Worm (Caenorhabditis elegans) whole organism, L2 larva: ENCODE results near the gene fbxa-219.

Source experiments
- F13H6.1 ChIP-seq: sonication (generic microtip); optimal IDR thresholded peaks from 2 replicates; lab custom pipeline; 2016; ENCODE audit warnings: missing genetic modification characterization, missing compliant biosample characterization
- R02D3.7 ChIP-seq: fragments of 150-350 bp; optimal IDR thresholded peaks from 2 replicates; lab custom pipeline; 2014; ENCODE audit warnings: missing biosample characterization, missing genetic modification characterization
- Y55F3AM.14 ChIP-seq: fragments of 200-800 bp; sonication (Bioruptor generic); optimal IDR thresholded peaks from 2 replicates; lab custom pipeline; 2018; ENCODE audit warnings: mild to moderate bottlenecking, missing genetic modification characterization, missing compliant biosample characterization
- ZK546.5 ChIP-seq: sonication (generic microtip); optimal IDR thresholded peaks from 2 replicates; lab custom pipeline; 2017; ENCODE audit warnings: missing biosample characterization, missing genetic modification characterization
- alr-1 ChIP-seq: fragments of 150-350 bp; optimal IDR thresholded peaks from 2 replicates; lab custom pipeline; 2014; ENCODE audit warnings: missing biosample characterization, missing genetic modification characterization
- aly-2 ChIP-seq: fragments of 150-350 bp; optimal IDR thresholded peaks from 2 replicates; lab custom pipeline; 2014; ENCODE audit warnings: missing biosample characterization, missing genetic modification characterization
- ama-1 ChIP-seq: fragments of 150-350 bp; optimal IDR thresholded peaks from 2 replicates; lab custom pipeline; 2018; ENCODE audit warnings: inconsistent platforms
- blmp-1 ChIP-seq: sonication (generic microtip); optimal IDR thresholded peaks from 2 replicates; lab custom pipeline; 2017; ENCODE audit warnings: missing genetic modification characterization, mild to moderate bottlenecking, missing compliant biosample characterization, antibody characterized with exemption, moderate library complexity; ENCODE audit not compliant: insufficient read depth
- ceh-16 ChIP-seq: fragments of 150-350 bp; optimal IDR thresholded peaks from 2 replicates; lab custom pipeline; 2014; ENCODE audit warnings: missing biosample characterization, missing genetic modification characterization
- ceh-82 ChIP-seq: fragments of 150-350 bp; optimal IDR thresholded peaks from 2 replicates; lab custom pipeline; 2014; ENCODE audit warnings: missing biosample characterization, missing genetic modification characterization
- crh-2 ChIP-seq: sonication (generic microtip); optimal IDR thresholded peaks from 2 replicates; lab custom pipeline; 2017; ENCODE audit warnings: missing biosample characterization, missing genetic modification characterization
- dmd-4 ChIP-seq: sonication (generic microtip); optimal IDR thresholded peaks from 2 replicates; lab custom pipeline; 2017; ENCODE audit warnings: missing biosample characterization, missing genetic modification characterization
- egl-27 ChIP-seq: sonication (generic microtip); optimal IDR thresholded peaks from 3 replicates; lab custom pipeline; 2017; ENCODE audit warnings: missing biosample characterization, missing genetic modification reagents, missing genetic modification characterization
- elt-3 ChIP-seq: sonication (generic microtip); optimal IDR thresholded peaks from 2 replicates; lab custom pipeline; 2017; ENCODE audit warnings: missing biosample characterization, missing genetic modification characterization
- fos-1 ChIP-seq: fragments of 150-350 bp; optimal IDR thresholded peaks from 2 replicates; lab custom pipeline; 2014; ENCODE audit warnings: missing biosample characterization, missing genetic modification characterization
- gmeb-1 ChIP-seq: fragments of 150-350 bp; optimal IDR thresholded peaks from 2 replicates; lab custom pipeline; 2014; ENCODE audit warnings: missing biosample characterization, missing genetic modification characterization
- lin-13 ChIP-seq: fragments of 150-350 bp; optimal IDR thresholded peaks from 2 replicates; lab custom pipeline; 2014; ENCODE audit warnings: missing biosample characterization, missing genetic modification reagents, missing genetic modification characterization
- lin-39 ChIP-seq: fragments of 150-350 bp; optimal IDR thresholded peaks from 2 replicates; lab custom pipeline; 2014; ENCODE audit warnings: missing biosample characterization, missing genetic modification reagents, missing genetic modification characterization
- mab-5 ChIP-seq: fragments of 150-350 bp; optimal IDR thresholded peaks from 2 replicates; lab custom pipeline; 2014; ENCODE audit warnings: missing biosample characterization, missing genetic modification characterization
- mbf-1 ChIP-seq: sonication (generic microtip); optimal IDR thresholded peaks from 2 replicates; lab custom pipeline; 2017; ENCODE audit warnings: missing biosample characterization, missing genetic modification characterization
- mdl-1 ChIP-seq, 2 experiments: fragments of 150-350 bp in 1 of 2; sonication (generic microtip) in 1 of 2; optimal IDR thresholded peaks; 2 replicates each; lab custom pipeline; 2017; ENCODE audit warnings: missing biosample characterization in 2 of 2, missing genetic modification characterization in 2 of 2
- nhr-12 ChIP-seq: fragments of 150-350 bp; optimal IDR thresholded peaks from 2 replicates; lab custom pipeline; 2014; ENCODE audit warnings: missing biosample characterization, missing genetic modification characterization
- nhr-129 ChIP-seq: fragments of 150-350 bp; optimal IDR thresholded peaks from 2 replicates; lab custom pipeline; 2014; ENCODE audit warnings: missing biosample characterization, missing genetic modification characterization
- nhr-21 ChIP-seq: fragments of 150-350 bp; optimal IDR thresholded peaks from 2 replicates; lab custom pipeline; 2014; ENCODE audit warnings: missing biosample characterization, missing genetic modification characterization
- nhr-23 ChIP-seq: fragments of 150-350 bp; optimal IDR thresholded peaks from 2 replicates; lab custom pipeline; 2014; ENCODE audit warnings: missing biosample characterization, missing genetic modification reagents, missing genetic modification characterization
- nhr-6 ChIP-seq: fragments of 150-350 bp; optimal IDR thresholded peaks from 2 replicates; lab custom pipeline; 2014; ENCODE audit warnings: missing biosample characterization, missing genetic modification characterization
- sem-4 ChIP-seq: fragments of 150-350 bp; optimal IDR thresholded peaks from 2 replicates; lab custom pipeline; 2014; ENCODE audit warnings: missing biosample characterization, missing genetic modification reagents, missing genetic modification characterization
- sma-3 ChIP-seq: sonication (generic microtip); optimal IDR thresholded peaks from 2 replicates; lab custom pipeline; 2016; ENCODE audit warnings: missing genetic modification reagents, missing genetic modification characterization, missing compliant biosample characterization
- sma-9 ChIP-seq, 2 experiments: fragments of 150-350 bp in 1 of 2; sonication (generic microtip) in 1 of 2; optimal IDR thresholded peaks; 2 replicates each; lab custom pipeline; 2014 to 2016; ENCODE audit warnings: missing genetic modification characterization in 2 of 2, mild to moderate bottlenecking in 1 of 2, missing biosample characterization in 1 of 2, missing compliant biosample characterization in 1 of 2, missing genetic modification reagents in 1 of 2, moderate library complexity in 1 of 2
- snpc-4 ChIP-seq: fragments of 150-350 bp; optimal IDR thresholded peaks from 2 replicates; lab custom pipeline; 2014; ENCODE audit warnings: missing biosample characterization, missing genetic modification characterization
- unc-55 ChIP-seq: fragments of 150-350 bp; sonication (generic microtip); optimal IDR thresholded peaks from 3 replicates; lab custom pipeline; 2014; ENCODE audit warnings: missing biosample characterization, missing genetic modification reagents, missing genetic modification characterization
- ztf-1 ChIP-seq: fragments of 200-800 bp; sonication (Bioruptor generic); conservative IDR thresholded peaks from 2 replicates; pipeline ENCODE4 v1.3.6; 2022; ENCODE audit warnings: missing genetic modification characterization, missing compliant biosample characterization
- ztf-4 ChIP-seq: fragments of 150-350 bp; optimal IDR thresholded peaks from 2 replicates; lab custom pipeline; 2014; ENCODE audit warnings: missing biosample characterization, missing genetic modification characterization

The fbxa-219 gene

DNA sequence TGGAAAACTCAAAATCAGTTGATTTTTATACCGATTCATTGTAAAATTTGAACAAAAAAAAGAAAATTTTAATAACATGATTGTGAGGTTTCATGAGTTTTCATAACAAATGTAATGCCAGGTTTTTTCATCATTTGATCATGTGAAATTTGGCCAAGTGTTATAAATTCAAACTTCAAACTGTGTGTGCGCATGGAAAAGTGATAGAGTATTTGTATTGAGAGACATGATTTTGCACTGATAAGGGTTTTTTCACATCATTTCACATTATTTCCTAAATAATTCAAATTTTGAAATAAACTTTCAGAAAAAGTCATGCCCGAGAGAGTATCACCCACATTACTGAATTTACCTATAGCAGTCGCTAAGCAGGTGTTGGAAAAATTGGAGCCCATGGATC lies at the start of gene fbxa-219:
TSS of gene fbxa-219 (plus strand) at position 277 of the 400 bp plus-strand sequence.
- no peak for TF ChIP-seq R02D3.7 (tag; lab: Kevin White, UChicago)
- TF ChIP-seq crh-2 (tag; lab: Kevin White, UChicago) = peak; percentile 7
- peak; percentile 13 for TF ChIP-seq fos-1 (tag; lab: Kevin White, UChicago)

DNA sequence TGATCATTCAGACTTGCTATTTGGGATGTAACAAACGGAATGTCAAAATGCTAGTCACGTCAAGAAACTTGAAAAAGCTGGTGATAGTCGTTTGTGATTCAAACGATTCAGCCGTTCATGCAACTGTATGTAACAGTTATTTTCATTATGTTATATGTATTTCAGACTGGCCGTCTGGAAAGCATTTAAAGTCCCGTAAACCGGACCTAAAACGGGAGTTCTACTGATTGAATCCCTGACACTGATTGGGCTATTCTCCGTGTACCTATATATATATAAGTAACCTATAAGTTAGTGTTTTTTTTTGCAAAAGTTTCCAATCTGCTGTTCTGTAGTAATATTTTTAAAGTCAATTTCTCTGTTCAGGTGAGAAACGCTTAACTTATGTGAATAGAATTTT lies 47.6 kb upstream of the fbxa-219 start:
- TF ChIP-seq unc-55 (no peak), nhr-12 (no peak), egl-27 (no peak), ceh-16 (tag; lab: Kevin White, UChicago) (no peak), aly-2 (tag; lab: Kevin White, UChicago) (no peak), F13H6.1 (tag; lab: Kevin White, UChicago) (no peak)

DNA sequence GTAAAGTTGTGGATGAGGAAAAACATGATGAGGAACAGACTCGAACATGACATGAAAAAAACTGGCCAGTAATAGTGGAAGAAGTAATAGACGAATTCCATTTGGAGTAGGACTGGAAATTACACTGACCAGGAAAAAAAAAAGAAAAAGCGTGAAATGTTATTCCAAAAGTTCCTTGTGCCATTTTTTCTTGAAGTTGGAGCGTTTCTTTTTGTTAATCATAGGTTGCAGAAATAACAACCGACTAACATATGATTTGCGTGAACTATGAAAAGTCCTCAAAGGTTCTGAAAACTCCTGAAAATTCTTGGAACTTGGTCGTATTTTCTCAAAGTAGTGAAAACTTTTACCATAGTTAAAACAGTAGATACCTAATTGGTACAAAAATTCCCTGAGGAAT lies 45.5 kb upstream of the fbxa-219 start, which contains the start of gene srd-67:
TSS of gene srd-67 (minus strand) at position 101 of the 400 bp plus-strand sequence.
- TF ChIP-seq dmd-4 (tag; lab: Kevin White, UChicago) (no peak), ceh-16 (tag; lab: Kevin White, UChicago) (no peak), fos-1 (tag; lab: Kevin White, UChicago) (no peak), nhr-12 (no peak), Y55F3AM.14 (GFP tag; lab: Kevin White, UChicago) (no peak), aly-2 (tag; lab: Kevin White, UChicago) (no peak), elt-3 (tag; lab: Kevin White, UChicago) (no peak), ama-1 (lab: Kevin White, UChicago) (no peak), sma-3 (GFP tag; lab: Kevin White, UChicago) (no peak), snpc-4 (no peak)

DNA sequence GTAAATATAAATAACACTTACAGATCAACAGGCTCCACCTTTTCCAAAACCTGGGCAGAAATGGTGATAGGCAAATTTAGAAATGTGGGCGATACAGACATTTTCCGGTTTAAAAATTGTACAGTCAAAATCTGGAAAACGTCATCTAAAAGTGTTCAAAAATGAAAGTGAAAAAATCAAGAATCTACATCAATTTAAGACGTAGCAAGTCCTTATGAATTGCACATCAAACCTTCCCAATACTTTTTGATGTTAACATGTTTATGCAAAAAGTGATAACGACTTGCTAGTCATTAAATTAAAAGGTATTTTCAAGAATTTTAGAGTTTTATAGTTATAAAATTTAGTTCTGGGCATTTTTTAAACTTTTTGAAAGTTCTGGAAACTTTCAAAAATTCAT lies 39.9 kb upstream of the fbxa-219 start, which contains the start of gene fbxa-7:
TSS of gene fbxa-7 (minus strand) at position 101 of the 400 bp plus-strand sequence.
- TF ChIP-seq egl-27 = no peak
- no peak for TF ChIP-seq crh-2 (tag; lab: Kevin White, UChicago)
- TF ChIP-seq elt-3 (tag; lab: Kevin White, UChicago) = no peak
- TF ChIP-seq nhr-21 (tag; lab: Kevin White, UChicago) = no peak
- no peak for TF ChIP-seq nhr-129 (tag; lab: Kevin White, UChicago)
- TF ChIP-seq ztf-4 (tag; lab: Kevin White, UChicago) = no peak
- no peak for TF ChIP-seq mdl-1 (tag; optimal IDR thresholded peaks at IDR 0.05; lab: Kevin White, UChicago)
- TF ChIP-seq mbf-1 (tag; lab: Kevin White, UChicago) = no peak

DNA sequence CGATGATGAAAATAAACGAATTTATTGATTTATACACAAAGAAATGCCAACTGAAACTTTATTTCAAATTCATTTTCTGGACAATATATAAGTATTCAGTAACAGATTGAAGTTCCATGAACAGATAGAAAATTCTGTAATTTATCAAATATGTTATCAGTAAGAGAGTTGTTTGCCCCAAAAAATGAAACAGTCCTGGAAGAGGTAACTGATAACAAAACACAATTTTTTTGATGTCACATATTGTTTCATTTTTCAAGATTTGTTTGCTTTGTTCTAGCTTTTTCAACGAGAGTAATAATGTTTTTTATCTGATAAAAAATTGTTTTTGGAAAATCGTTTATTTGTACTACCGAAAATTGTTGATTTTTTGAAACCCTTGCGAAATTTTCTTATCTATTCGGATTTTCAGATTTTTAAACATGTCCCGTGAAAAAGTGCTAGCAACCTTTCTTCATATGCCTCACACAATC lies 38.2 kb upstream of the fbxa-219 start, which contains the start of gene fbxa-73:
TSS of gene fbxa-73 (plus strand) at position 423 of the 473 bp plus-strand sequence.
- no peak for TF ChIP-seq ZK546.5 (tag; lab: Kevin White, UChicago)
- TF ChIP-seq, all 48 proteins: peak for 0

DNA sequence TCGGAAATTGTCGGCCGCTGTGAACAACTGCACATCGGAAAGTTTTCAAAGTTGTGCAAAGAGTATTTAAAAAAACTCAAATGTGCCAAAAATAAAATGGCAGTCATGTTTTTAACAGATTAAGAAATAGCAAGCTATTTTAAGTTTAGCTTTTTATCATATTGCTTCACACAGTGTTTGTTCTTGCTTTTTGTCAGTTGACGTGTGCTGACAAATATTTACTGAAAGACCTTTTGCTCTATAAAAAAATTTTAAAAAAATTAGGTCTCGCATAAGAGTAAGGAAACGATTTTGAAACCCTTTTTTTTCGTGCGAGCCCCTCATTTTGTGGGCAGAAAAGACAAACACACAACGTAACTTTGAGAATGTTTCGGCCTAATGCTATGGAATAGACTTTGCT lies 35.7 kb upstream of the fbxa-219 start, which contains the start of gene fbxa-71:
TSS of gene fbxa-71 (plus strand) at position 301 of the 400 bp plus-strand sequence.
- TF ChIP-seq sma-9 (GFP tag; optimal IDR thresholded peaks at IDR 0.05; lab: Kevin White, UChicago) = no peak
- TF ChIP-seq sma-9 (tag; optimal IDR thresholded peaks at IDR 0.05; lab: Kevin White, UChicago) = no peak
- no peak for TF ChIP-seq nhr-129 (tag; lab: Kevin White, UChicago)
- no peak for TF ChIP-seq nhr-21 (tag; lab: Kevin White, UChicago)
- no peak for TF ChIP-seq nhr-12
- TF ChIP-seq ztf-1 = no peak
- no peak for TF ChIP-seq lin-39
- TF ChIP-seq, all 48 proteins: peak for 0

DNA sequence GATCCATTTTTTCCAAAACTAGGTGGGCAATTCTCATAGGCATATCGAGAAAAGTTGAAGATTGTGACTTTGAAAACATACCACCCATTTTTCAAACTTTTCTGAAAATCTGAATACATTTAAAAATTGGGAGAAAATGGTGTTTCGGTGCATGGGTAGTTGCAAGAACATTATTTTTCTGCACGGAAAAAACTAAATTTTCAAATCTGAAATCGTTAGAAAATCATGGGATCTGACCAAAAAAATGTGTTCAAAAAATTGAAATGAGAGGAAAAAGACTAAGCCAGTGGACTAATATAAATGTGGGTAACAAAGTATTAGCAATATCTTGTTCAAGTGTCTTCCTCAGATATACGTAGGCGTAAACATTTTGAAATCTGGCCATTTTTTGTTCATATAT lies 32.4 kb upstream of the fbxa-219 start, which contains the start of gene fbxa-43:
TSS of gene fbxa-43 (minus strand) at position 101 of the 400 bp plus-strand sequence.
- TF ChIP-seq nhr-6 (tag; lab: Kevin White, UChicago) (no peak), blmp-1 (tag; lab: Kevin White, UChicago) (no peak), sem-4 (no peak), gmeb-1 (no peak), elt-3 (tag; lab: Kevin White, UChicago) (no peak), snpc-4 (no peak), mab-5 (tag; lab: Kevin White, UChicago) (no peak), nhr-23 (tag; lab: Kevin White, UChicago) (no peak), ceh-82 (tag; lab: Kevin White, UChicago) (no peak), sma-9 (GFP tag; optimal IDR thresholded peaks at IDR 0.05; lab: Kevin White, UChicago) (no peak), sma-9 (tag; optimal IDR thresholded peaks at IDR 0.05; lab: Kevin White, UChicago) (no peak), Y55F3AM.14 (GFP tag; lab: Kevin White, UChicago) (no peak), lin-13 (GFP tag; lab: Kevin White, UChicago) (no peak), alr-1 (tag; lab: Kevin White, UChicago) (no peak), unc-55 (no peak), F13H6.1 (tag; lab: Kevin White, UChicago) (no peak), fos-1 (tag; lab: Kevin White, UChicago) (no peak), nhr-129 (tag; lab: Kevin White, UChicago) (no peak), mbf-1 (tag; lab: Kevin White, UChicago) (no peak)
